Fruit fly (Drosophila melanogaster) whole organism, embryonic: ENCODE data around the gene Sptz.

ENCODE experiments used
- Ada2b ChIP-seq: fragments of 200-800 bp; sonication (Bioruptor generic); IDR thresholded peaks from 2 replicates; pipeline ENCODE4 v1.3.6; 2022; ENCODE audit warnings: missing biosample characterization, missing genetic modification characterization
- Asciz ChIP-seq: fragments of 200-800 bp; sonication (Bioruptor generic); optimal IDR thresholded peaks from 2 replicates; lab custom pipeline; 2017; ENCODE audit warnings: missing biosample characterization, mild to moderate bottlenecking, missing genetic modification characterization, missing genetic modification reagents
- Atf3 ChIP-seq: fragments of 200-800 bp; sonication (Bioruptor generic); optimal IDR thresholded peaks from 3 replicates; lab custom pipeline; 2016; ENCODE audit warnings: missing biosample characterization, missing genetic modification characterization
- CG10209 ChIP-seq: fragments of 200-800 bp; sonication (Bioruptor generic); optimal IDR thresholded peaks from 3 replicates; lab custom pipeline; 2017; ENCODE audit warnings: missing biosample characterization, mild to moderate bottlenecking, missing genetic modification characterization, missing genetic modification reagents
- CG12104 ChIP-seq: fragments of 200-800 bp; sonication (Bioruptor generic); optimal IDR thresholded peaks from 3 replicates; lab custom pipeline; 2016; ENCODE audit warnings: missing biosample characterization, missing genetic modification characterization
- CG13624 ChIP-seq: fragments of 200-800 bp; sonication (Bioruptor generic); optimal IDR thresholded peaks from 2 replicates; lab custom pipeline; 2016; ENCODE audit warnings: missing biosample characterization, missing genetic modification characterization
- CG14965 ChIP-seq: fragments of 200-800 bp; sonication (Bioruptor generic); optimal IDR thresholded peaks from 2 replicates; lab custom pipeline; 2016; ENCODE audit warnings: missing biosample characterization, missing genetic modification characterization, borderline replicate concordance
- CG16813 ChIP-seq: fragments of 200-800 bp; sonication (Bioruptor generic); IDR thresholded peaks from 3 replicates; pipeline ENCODE4 v1.3.6; 2022; ENCODE audit warnings: missing biosample characterization, missing genetic modification characterization; ENCODE audit not compliant: partially characterized antibody
- CG16863 ChIP-seq: fragments of 200-800 bp; sonication (Bioruptor generic); optimal IDR thresholded peaks from 3 replicates; lab custom pipeline; 2016; ENCODE audit warnings: missing biosample characterization, missing genetic modification characterization
- CG17385 ChIP-seq: fragments of 200-800 bp; sonication (Bioruptor generic); optimal IDR thresholded peaks from 3 replicates; lab custom pipeline; 2018; ENCODE audit warnings: missing biosample characterization, mild to moderate bottlenecking, missing genetic modification characterization
- CG17568 ChIP-seq: fragments of 200-800 bp; sonication (Bioruptor generic); optimal IDR thresholded peaks from 2 replicates; lab custom pipeline; 2018; ENCODE audit warnings: missing biosample characterization, mild to moderate bottlenecking, missing genetic modification characterization, moderate library complexity
- CG17912 ChIP-seq: fragments of 200-800 bp; sonication (Bioruptor generic); optimal IDR thresholded peaks from 2 replicates; lab custom pipeline; 2018; ENCODE audit warnings: missing biosample characterization, mild to moderate bottlenecking, missing genetic modification characterization
- CG2120 ChIP-seq: fragments of 200-800 bp; sonication (Bioruptor generic); optimal IDR thresholded peaks from 3 replicates; lab custom pipeline; 2016; ENCODE audit warnings: missing biosample characterization, missing genetic modification characterization
- CG2199 ChIP-seq: fragments of 200-800 bp; sonication (Bioruptor generic); IDR thresholded peaks from 3 replicates; pipeline ENCODE4 v1.3.6; 2022; ENCODE audit warnings: missing biosample characterization, missing genetic modification characterization
- CG3726 ChIP-seq: fragments of 200-800 bp; sonication (Bioruptor generic); IDR thresholded peaks from 3 replicates; pipeline ENCODE4, ENCODE4 v1.3.6; 2022; ENCODE audit warnings: missing biosample characterization, missing genetic modification characterization
- CG6854 ChIP-seq: fragments of 200-800 bp; sonication (Bioruptor generic); optimal IDR thresholded peaks from 3 replicates; lab custom pipeline; 2017; ENCODE audit warnings: missing biosample characterization, mild to moderate bottlenecking, missing genetic modification characterization
- CG8359 ChIP-seq: fragments of 200-800 bp; sonication (Bioruptor generic); optimal IDR thresholded peaks from 2 replicates; lab custom pipeline; 2017; ENCODE audit warnings: missing biosample characterization, mild to moderate bottlenecking, missing genetic modification characterization, borderline replicate concordance
- Dad ChIP-seq: fragments of 200-800 bp; sonication (Bioruptor generic); optimal IDR thresholded peaks from 3 replicates; lab custom pipeline; 2016; ENCODE audit warnings: missing biosample characterization, missing genetic modification characterization
- HLH4C ChIP-seq: fragments of 200-800 bp; sonication (Bioruptor generic); IDR thresholded peaks from 3 replicates; pipeline ENCODE4 v1.3.6; 2022; ENCODE audit warnings: missing biosample characterization, missing genetic modification characterization; ENCODE audit not compliant: partially characterized antibody
- Hmr ChIP-seq: fragments of 200-800 bp; sonication (Bioruptor generic); optimal IDR thresholded peaks from 3 replicates; lab custom pipeline; 2017; ENCODE audit warnings: mild to moderate bottlenecking, missing biosample characterization, missing genetic modification reagents, missing genetic modification characterization
- MBD-R2 ChIP-seq: fragments of 200-800 bp; sonication (Bioruptor generic); IDR thresholded peaks from 2 replicates; pipeline ENCODE4 v1.3.6; 2022; ENCODE audit warnings: missing biosample characterization, missing genetic modification characterization
- Mad ChIP-seq: fragments of 200-800 bp; sonication (Bioruptor generic); optimal IDR thresholded peaks from 2 replicates; lab custom pipeline; 2016; ENCODE audit warnings: missing biosample characterization, missing genetic modification characterization
- Meics ChIP-seq: fragments of 200-800 bp; sonication (Bioruptor generic); optimal IDR thresholded peaks from 2 replicates; lab custom pipeline; 2017; ENCODE audit warnings: missing biosample characterization, mild to moderate bottlenecking, missing genetic modification characterization
- Myb ChIP-seq: fragments of 200-800 bp; sonication (Bioruptor generic); optimal IDR thresholded peaks from 2 replicates; lab custom pipeline; 2016; ENCODE audit warnings: missing biosample characterization, missing genetic modification characterization
- Opbp ChIP-seq: fragments of 200-800 bp; sonication (Bioruptor generic); IDR thresholded peaks from 3 replicates; pipeline ENCODE4 v1.3.6; 2022; ENCODE audit warnings: missing biosample characterization, missing genetic modification characterization; ENCODE audit not compliant: partially characterized antibody
- Scr ChIP-seq: fragments of 200-800 bp; sonication (Bioruptor generic); IDR thresholded peaks from 2 replicates; pipeline ENCODE4 v1.3.6; 2022; ENCODE audit warnings: missing biosample characterization, missing genetic modification characterization; ENCODE audit not compliant: partially characterized antibody
- Spps ChIP-seq: fragments of 200-800 bp; sonication (Bioruptor generic); optimal IDR thresholded peaks from 2 replicates; lab custom pipeline; 2018; ENCODE audit warnings: missing biosample characterization, mild to moderate bottlenecking, missing genetic modification characterization
- Xrp1 ChIP-seq: fragments of 200-800 bp; sonication (Bioruptor generic); IDR thresholded peaks from 2 replicates; pipeline ENCODE4 v1.3.6; 2022; ENCODE audit warnings: missing biosample characterization, missing genetic modification characterization
- ac ChIP-seq: fragments of 200-800 bp; sonication (Bioruptor generic); optimal IDR thresholded peaks from 3 replicates; lab custom pipeline; 2017; ENCODE audit warnings: missing biosample characterization, mild to moderate bottlenecking, missing genetic modification characterization
- cas ChIP-seq: fragments of 200-800 bp; sonication (Bioruptor generic); IDR thresholded peaks from 2 replicates; pipeline ENCODE4 v1.3.6; 2022; ENCODE audit warnings: missing biosample characterization, missing genetic modification characterization
- cwo ChIP-seq: fragments of 200-800 bp; sonication (Bioruptor generic); optimal IDR thresholded peaks from 3 replicates; lab custom pipeline; 2017; ENCODE audit warnings: missing biosample characterization, missing genetic modification characterization, mild to moderate bottlenecking, moderate library complexity, missing genetic modification reagents
- dimm ChIP-seq: fragments of 200-800 bp; sonication (Bioruptor generic); IDR thresholded peaks from 2 replicates; pipeline ENCODE4 v1.3.6; 2022; ENCODE audit warnings: missing biosample characterization, missing genetic modification characterization
- dpn ChIP-seq, 2 experiments: fragments of 200-800 bp; sonication (Bioruptor generic); optimal IDR thresholded peaks; 3 replicates each; lab custom pipeline; 2016; ENCODE audit warnings: missing biosample characterization in 2 of 2, missing genetic modification characterization in 2 of 2
- exex ChIP-seq: fragments of 200-800 bp; sonication (Bioruptor generic); optimal IDR thresholded peaks from 4 replicates; lab custom pipeline; 2018; ENCODE audit warnings: missing biosample characterization, mild to moderate bottlenecking, missing genetic modification characterization, moderate library complexity
- gce ChIP-seq: fragments of 200-800 bp; sonication (Bioruptor generic); IDR thresholded peaks from 3 replicates; pipeline ENCODE4 v1.3.6; 2022; ENCODE audit warnings: missing biosample characterization, missing genetic modification characterization
- gem ChIP-seq: fragments of 200-800 bp; sonication (Bioruptor generic); optimal IDR thresholded peaks from 2 replicates; lab custom pipeline; 2019; ENCODE audit warnings: missing biosample characterization, mild to moderate bottlenecking, missing genetic modification characterization, moderate library complexity
- grau ChIP-seq: fragments of 200-800 bp; optimal IDR thresholded peaks from 3 replicates; lab custom pipeline; 2019; ENCODE audit warnings: missing biosample characterization, mild to moderate bottlenecking, missing genetic modification characterization, moderate library complexity
- jigr1 ChIP-seq: fragments of 200-800 bp; sonication (Bioruptor generic); IDR thresholded peaks from 3 replicates; pipeline ENCODE4 v1.3.6; 2022; ENCODE audit warnings: missing biosample characterization, missing genetic modification characterization
- lbe ChIP-seq: fragments of 200-800 bp; sonication (Bioruptor generic); optimal IDR thresholded peaks from 2 replicates; lab custom pipeline; 2016; ENCODE audit warnings: missing biosample characterization, mild to moderate bottlenecking, missing genetic modification characterization
- maf-S ChIP-seq: fragments of 200-800 bp; sonication (Bioruptor generic); optimal IDR thresholded peaks from 2 replicates; lab custom pipeline; 2016; ENCODE audit warnings: missing biosample characterization, missing genetic modification characterization
- org-1 ChIP-seq: fragments of 200-800 bp; sonication (Bioruptor generic); optimal IDR thresholded peaks from 2 replicates; lab custom pipeline; 2017; ENCODE audit warnings: missing biosample characterization, missing genetic modification characterization
- pros ChIP-seq: fragments of 200-800 bp; sonication (Bioruptor generic); optimal IDR thresholded peaks from 3 replicates; lab custom pipeline; 2019; ENCODE audit warnings: missing biosample characterization, mild to moderate bottlenecking, missing genetic modification characterization, moderate library complexity
- pzg ChIP-seq: fragments of 200-800 bp; sonication (Bioruptor generic); optimal IDR thresholded peaks from 3 replicates; lab custom pipeline; 2018; ENCODE audit warnings: missing biosample characterization, mild to moderate bottlenecking, missing genetic modification characterization, moderate library complexity
- sc ChIP-seq, 3 experiments: fragments of >200 bp in 2 of 3; fragments of 200-800 bp in 1 of 3; sonication (Bioruptor generic) in 1 of 3; optimal IDR thresholded peaks; 2 replicates in 2 of 3; 3 replicates in 1 of 3; lab custom pipeline; 2017; ENCODE audit warnings: mild to moderate bottlenecking in 1 of 3, missing biosample characterization in 1 of 3, missing genetic modification characterization in 1 of 3, missing genetic modification reagents in 1 of 3
- sim ChIP-seq: fragments of 200-800 bp; sonication (Bioruptor generic); IDR thresholded peaks from 2 replicates; pipeline ENCODE4 v1.3.6; 2022; ENCODE audit warnings: missing biosample characterization, missing genetic modification characterization
- stwl ChIP-seq: fragments of 200-800 bp; sonication (Bioruptor generic); optimal IDR thresholded peaks from 3 replicates; lab custom pipeline; 2018; ENCODE audit warnings: missing biosample characterization, mild to moderate bottlenecking, missing genetic modification characterization, moderate library complexity
- tap ChIP-seq: fragments of 200-800 bp; optimal IDR thresholded peaks from 3 replicates; lab custom pipeline; 2019; ENCODE audit warnings: missing biosample characterization, mild to moderate bottlenecking, missing genetic modification characterization, moderate library complexity
- tx ChIP-seq: fragments of 200-800 bp; sonication (Bioruptor generic); optimal IDR thresholded peaks from 2 replicates; lab custom pipeline; 2016; ENCODE audit warnings: missing biosample characterization, missing genetic modification characterization
- zfh1 ChIP-seq: fragments of 200-800 bp; sonication (Bioruptor generic); IDR thresholded peaks from 3 replicates; pipeline ENCODE4 v1.3.6; 2022; ENCODE audit warnings: missing biosample characterization, missing genetic modification characterization

Sptz gene

DNA sequence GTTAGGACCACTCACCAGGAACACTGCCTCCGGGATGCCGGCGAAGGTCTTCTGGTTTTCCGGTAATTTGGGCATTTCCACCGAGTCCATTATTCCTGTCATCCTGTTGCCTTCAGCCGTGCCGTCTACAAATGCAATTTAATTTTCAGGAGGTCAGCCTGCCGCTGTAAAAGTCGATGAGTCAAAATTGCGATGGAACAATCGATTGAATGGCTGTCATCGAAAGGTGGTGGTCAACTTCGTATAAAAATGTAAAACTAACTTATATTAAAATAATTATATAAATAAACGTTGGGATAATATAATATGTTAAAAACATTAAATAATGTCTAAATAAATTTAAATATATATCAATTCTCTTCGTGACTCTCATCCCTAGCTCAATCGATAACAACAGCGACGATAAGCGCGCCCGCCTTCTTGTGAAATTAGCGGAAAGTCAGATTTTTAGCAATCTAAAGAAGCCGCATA, 12.2 kb upstream of the Sptz start, which contains the start of the genes mgr and Irbp (continued):
- TF ChIP-seq dimm (GFP tag; lab: Robert Waterston, UW) (peak; percentile 84), tx (peak; percentile 4), Ada2b (GFP tag; lab: Robert Waterston, UW) (peak; percentile 96), sim (GFP tag; lab: Robert Waterston, UW) (peak; percentile 88), CG8359 (GFP tag; lab: Kevin White, UChicago) (peak; percentile 75), Asciz (GFP tag; lab: Kevin White, UChicago) (no peak), cas (peak; percentile 88), Xrp1 (GFP tag; lab: Robert Waterston, UW) (peak; percentile 97), CG2120 (GFP tag; lab: Kevin White, UChicago) (peak; percentile 84), MBD-R2 (GFP tag; lab: Robert Waterston, UW) (peak; percentile 97), pros (GFP tag; lab: Kevin White, UChicago) (peak; percentile 25), CG14965 (GFP tag; lab: Kevin White, UChicago) (no peak), CG3726 (GFP tag; lab: Robert Waterston, UW) (peak; percentile 85), CG13624 (peak; percentile 14), HLH4C (GFP tag; lab: Robert Waterston, UW) (peak; percentile 84), CG17385 (peak; percentile 86), Meics (GFP tag; lab: Kevin White, UChicago) (peak; percentile 91), stwl (peak; percentile 80), Opbp (GFP tag; lab: Robert Waterston, UW) (peak; percentile 70), jigr1 (GFP tag; lab: Robert Waterston, UW) (peak; percentile 72; the same call in 2 of the 3 replicates), Dad (GFP tag; lab: Kevin White, UChicago) (peak; percentile 59), exex (peak; percentile 65), gce (peak; percentile 88), Atf3 (GFP tag; lab: Kevin White, UChicago) (no peak), CG12104 (GFP tag; lab: Kevin White, UChicago) (peak; percentile 89), zfh1 (peak; percentile 93), CG17912 (GFP tag; lab: Kevin White, UChicago) (peak; percentile 34), sc (optimal IDR thresholded peaks at IDR 0.05; lab: Kevin White, UChicago) (no peak), sc (GFP tag; optimal IDR thresholded peaks at IDR 0.05; lab: Kevin White, UChicago) (peak; percentile 84), CG6854 (peak; percentile 74), Hmr (peak; percentile 93), CG10209 (GFP tag; lab: Kevin White, UChicago) (peak; percentile 91), grau (tag; lab: Kevin White, UChicago) (peak; percentile 92), cwo (GFP tag; lab: Kevin White, UChicago) (peak; percentile 87), Spps (tag; lab: Kevin White, UChicago) (peak; percentile 93), CG16863 (GFP tag; lab: Kevin White, UChicago) (peak; percentile 25), Mad (GFP tag; lab: Kevin White, UChicago) (peak; percentile 35), CG17568 (GFP tag; lab: Kevin White, UChicago) (no peak), CG16813 (GFP tag; lab: Robert Waterston, UW) (peak; percentile 83), Scr (peak; percentile 90), org-1 (GFP tag; lab: Kevin White, UChicago) (peak; percentile 63), lbe (GFP tag; lab: Kevin White, UChicago) (no peak), ac (GFP tag; lab: Kevin White, UChicago) (peak; percentile 58), pzg (GFP tag; lab: Kevin White, UChicago) (peak; percentile 40), CG2199 (GFP tag; lab: Robert Waterston, UW) (peak; percentile 81; the same call in 1 of the 3 replicates), tap (peak; percentile 88), Myb (GFP tag; lab: Kevin White, UChicago) (no peak), dpn (GFP tag; optimal IDR thresholded peaks at IDR 0.05; lab: Kevin White, UChicago) (peak; percentile 18 to 92), maf-S (GFP tag; lab: Kevin White, UChicago) (no peak), gem (tag; lab: Kevin White, UChicago) (peak; percentile 97)
